Fruit fly (Drosophila melanogaster) whole organism, embryonic: ENCODE results near the gene Tango2.

ENCODE experiments used
- CG10209 ChIP-seq: fragments of 200-800 bp; sonication (Bioruptor generic); optimal IDR thresholded peaks from 3 replicates; lab custom pipeline; 2017; ENCODE audit warnings: missing biosample characterization, mild to moderate bottlenecking, missing genetic modification characterization, missing genetic modification reagents
- CG11456 ChIP-seq: fragments of 200-800 bp; sonication (Bioruptor generic); IDR thresholded peaks from 3 replicates; pipeline ENCODE4 v1.3.6; 2022; ENCODE audit warnings: missing biosample characterization, missing genetic modification characterization
- CG11504 ChIP-seq: fragments of 200-800 bp; sonication (Bioruptor generic); optimal IDR thresholded peaks from 3 replicates; lab custom pipeline; 2019; ENCODE audit warnings: missing biosample characterization, mild to moderate bottlenecking, missing genetic modification characterization, moderate library complexity
- CG14441 ChIP-seq: fragments of 200-800 bp; sonication (Bioruptor generic); IDR thresholded peaks from 2 replicates; pipeline ENCODE4 v1.3.6; 2022; ENCODE audit warnings: missing biosample characterization, missing genetic modification characterization
- CG17568 ChIP-seq: fragments of 200-800 bp; sonication (Bioruptor generic); optimal IDR thresholded peaks from 2 replicates; lab custom pipeline; 2018; ENCODE audit warnings: missing biosample characterization, mild to moderate bottlenecking, missing genetic modification characterization, moderate library complexity
- CG17912 ChIP-seq: fragments of 200-800 bp; sonication (Bioruptor generic); optimal IDR thresholded peaks from 2 replicates; lab custom pipeline; 2018; ENCODE audit warnings: missing biosample characterization, mild to moderate bottlenecking, missing genetic modification characterization
- CG2129 ChIP-seq: fragments of 200-800 bp; sonication (Bioruptor generic); IDR thresholded peaks from 2 replicates; pipeline ENCODE4 v1.3.6; 2022; ENCODE audit warnings: missing biosample characterization, missing genetic modification characterization; ENCODE audit not compliant: partially characterized antibody
- CG2875 ChIP-seq: fragments of 200-800 bp; sonication (Bioruptor generic); optimal IDR thresholded peaks from 2 replicates; lab custom pipeline; 2017; ENCODE audit warnings: missing biosample characterization, mild to moderate bottlenecking, missing genetic modification characterization, missing genetic modification reagents
- CG31224 ChIP-seq: fragments of 200-800 bp; sonication (Bioruptor generic); IDR thresholded peaks from 2 replicates; pipeline ENCODE4 v1.3.6; 2022; ENCODE audit warnings: missing biosample characterization, missing genetic modification characterization
- CG3163 ChIP-seq: fragments of 200-800 bp; sonication (Bioruptor generic); optimal IDR thresholded peaks from 3 replicates; lab custom pipeline; 2016; ENCODE audit warnings: missing biosample characterization, missing genetic modification characterization
- CG3281 ChIP-seq: fragments of 200-800 bp; sonication (Bioruptor generic); optimal IDR thresholded peaks from 3 replicates; lab custom pipeline; 2017; ENCODE audit warnings: missing biosample characterization, mild to moderate bottlenecking, missing genetic modification characterization
- CG34224 ChIP-seq: fragments of 200-800 bp; sonication (Bioruptor generic); IDR thresholded peaks from 3 replicates; pipeline ENCODE4 v1.3.6; 2022; ENCODE audit warnings: missing biosample characterization, missing genetic modification characterization; ENCODE audit not compliant: partially characterized antibody
- CG4617 ChIP-seq: fragments of 200-800 bp; sonication (Bioruptor generic); optimal IDR thresholded peaks from 3 replicates; lab custom pipeline; 2016; ENCODE audit warnings: missing biosample characterization, missing genetic modification characterization, borderline replicate concordance
- CG6254 ChIP-seq: fragments of 200-800 bp; sonication (Bioruptor generic); optimal IDR thresholded peaks from 3 replicates; lab custom pipeline; 2017; ENCODE audit warnings: mild to moderate bottlenecking, missing biosample characterization, missing genetic modification reagents, missing genetic modification characterization
- CG6654 ChIP-seq: fragments of 200-800 bp; sonication (Bioruptor generic); optimal IDR thresholded peaks from 2 replicates; lab custom pipeline; 2017; ENCODE audit warnings: missing biosample characterization, mild to moderate bottlenecking, missing genetic modification characterization
- CG7839 ChIP-seq: fragments of 200-800 bp; sonication (Bioruptor generic); optimal IDR thresholded peaks from 3 replicates; lab custom pipeline; 2018; ENCODE audit warnings: missing biosample characterization, mild to moderate bottlenecking, missing genetic modification characterization, moderate library complexity
- CG8388 ChIP-seq: fragments of 200-800 bp; sonication (Bioruptor generic); optimal IDR thresholded peaks from 2 replicates; lab custom pipeline; 2019; ENCODE audit warnings: missing biosample characterization, mild to moderate bottlenecking, missing genetic modification characterization, moderate library complexity
- Dad ChIP-seq: fragments of 200-800 bp; sonication (Bioruptor generic); optimal IDR thresholded peaks from 3 replicates; lab custom pipeline; 2016; ENCODE audit warnings: missing biosample characterization, missing genetic modification characterization
- Dbx ChIP-seq: fragments of 200-800 bp; sonication (Bioruptor generic); IDR thresholded peaks from 3 replicates; pipeline ENCODE4 v1.3.6; 2022; ENCODE audit warnings: missing biosample characterization, missing genetic modification characterization
- Gsc ChIP-seq: fragments of 200-800 bp; sonication (Bioruptor generic); IDR thresholded peaks from 2 replicates; pipeline ENCODE4 v1.3.6; 2022; ENCODE audit warnings: missing biosample characterization, missing genetic modification characterization
- HLHmδ ChIP-seq: fragments of 200-800 bp; sonication (Bioruptor generic); optimal IDR thresholded peaks from 2 replicates; lab custom pipeline; 2018; ENCODE audit warnings: missing biosample characterization, mild to moderate bottlenecking, missing genetic modification characterization, moderate library complexity
- NFAT ChIP-seq: fragments of 200-800 bp; sonication (Bioruptor generic); IDR thresholded peaks from 2 replicates; pipeline ENCODE4 v1.3.6; 2022; ENCODE audit warnings: missing biosample characterization, missing genetic modification characterization
- Neu2 ChIP-seq: fragments of 200-800 bp; sonication (Bioruptor generic); optimal IDR thresholded peaks from 3 replicates; lab custom pipeline; 2016; ENCODE audit warnings: missing biosample characterization, missing genetic modification characterization, borderline replicate concordance
- PHDP ChIP-seq: fragments of 200-800 bp; sonication (Bioruptor generic); optimal IDR thresholded peaks from 3 replicates; lab custom pipeline; 2018; ENCODE audit warnings: missing biosample characterization, mild to moderate bottlenecking, missing genetic modification characterization, moderate library complexity
- Six4 ChIP-seq: fragments of 200-800 bp; sonication (Bioruptor generic); optimal IDR thresholded peaks from 2 replicates; lab custom pipeline; 2016; ENCODE audit warnings: missing biosample characterization, missing genetic modification characterization
- Sox100B ChIP-seq: fragments of 200-800 bp; sonication (Bioruptor generic); optimal IDR thresholded peaks from 3 replicates; lab custom pipeline; 2018; ENCODE audit warnings: missing biosample characterization, mild to moderate bottlenecking, missing genetic modification characterization
- Ssrp ChIP-seq: fragments of 200-800 bp; sonication (Bioruptor generic); optimal IDR thresholded peaks from 2 replicates; lab custom pipeline; 2018; ENCODE audit warnings: missing biosample characterization, mild to moderate bottlenecking, missing genetic modification characterization, moderate library complexity
- Usf ChIP-seq: fragments of 200-800 bp; sonication (Bioruptor generic); optimal IDR thresholded peaks from 2 replicates; lab custom pipeline; 2017; ENCODE audit warnings: missing genotype, missing biosample characterization, missing genetic modification characterization
- ara ChIP-seq: fragments of 200-800 bp; sonication (Bioruptor generic); IDR thresholded peaks from 2 replicates; pipeline ENCODE4 v1.3.6; 2022; ENCODE audit warnings: missing biosample characterization, missing genetic modification characterization
- bcd ChIP-seq: fragments of 200-800 bp; sonication (Bioruptor generic); optimal IDR thresholded peaks from 2 replicates; lab custom pipeline; 2017; ENCODE audit warnings: missing biosample characterization, mild to moderate bottlenecking, missing genetic modification characterization
- br ChIP-seq: fragments of >200 bp; optimal IDR thresholded peaks from 2 replicates; lab custom pipeline; 2017
- corto ChIP-seq: fragments of 200-800 bp; sonication (Bioruptor generic); optimal IDR thresholded peaks from 2 replicates; lab custom pipeline; 2016; ENCODE audit warnings: missing biosample characterization, mild to moderate bottlenecking, missing genetic modification characterization, moderate library complexity
- croc ChIP-seq: fragments of 200-800 bp; sonication (Bioruptor generic); conservative IDR thresholded peaks from 3 replicates; pipeline ENCODE4 v1.3.6; 2022; ENCODE audit warnings: missing biosample characterization, missing genetic modification characterization
- dan ChIP-seq: fragments of 200-800 bp; sonication (Bioruptor generic); IDR thresholded peaks from 2 replicates; pipeline ENCODE4 v1.3.6; 2022; ENCODE audit warnings: missing biosample characterization, missing genetic modification characterization
- dimm ChIP-seq: fragments of 200-800 bp; sonication (Bioruptor generic); IDR thresholded peaks from 2 replicates; pipeline ENCODE4 v1.3.6; 2022; ENCODE audit warnings: missing biosample characterization, missing genetic modification characterization
- emc ChIP-seq: fragments of 200-800 bp; sonication (Bioruptor generic); optimal IDR thresholded peaks from 2 replicates; lab custom pipeline; 2016; ENCODE audit warnings: missing biosample characterization, missing genetic modification characterization
- ewg ChIP-seq: fragments of 200-800 bp; sonication (Bioruptor generic); optimal IDR thresholded peaks from 3 replicates; lab custom pipeline; 2017; ENCODE audit warnings: mild to moderate bottlenecking, missing biosample characterization, missing genetic modification reagents, missing genetic modification characterization
- fd102C ChIP-seq: fragments of 200-800 bp; sonication (Bioruptor generic); optimal IDR thresholded peaks from 2 replicates; lab custom pipeline; 2018; ENCODE audit warnings: missing biosample characterization, mild to moderate bottlenecking, missing genetic modification characterization, moderate library complexity
- fd96Cb ChIP-seq: fragments of 200-800 bp; sonication (Bioruptor generic); optimal IDR thresholded peaks from 2 replicates; lab custom pipeline; 2018; ENCODE audit warnings: missing biosample characterization, mild to moderate bottlenecking, missing genetic modification characterization, moderate library complexity
- gsb-n ChIP-seq: fragments of 200-800 bp; sonication (Bioruptor generic); optimal IDR thresholded peaks from 3 replicates; lab custom pipeline; 2018; ENCODE audit warnings: missing biosample characterization, mild to moderate bottlenecking, missing genetic modification characterization
- her ChIP-seq: fragments of 200-800 bp; sonication (Bioruptor generic); optimal IDR thresholded peaks from 2 replicates; lab custom pipeline; 2016; ENCODE audit warnings: missing biosample characterization, missing genetic modification characterization
- hth ChIP-seq: fragments of >200 bp; optimal IDR thresholded peaks from 2 replicates; lab custom pipeline; 2017; ENCODE audit warnings: inconsistent platforms
- otp ChIP-seq: fragments of 200-800 bp; sonication (Bioruptor generic); IDR thresholded peaks from 3 replicates; pipeline ENCODE4, ENCODE4 v1.3.6; 2022; ENCODE audit warnings: missing biosample characterization, missing genetic modification characterization
- phol ChIP-seq: fragments of 200-800 bp; sonication (Bioruptor generic); optimal IDR thresholded peaks from 3 replicates; lab custom pipeline; 2018; ENCODE audit warnings: missing biosample characterization, mild to moderate bottlenecking, missing genetic modification characterization, moderate library complexity
- prd ChIP-seq, 3 experiments: fragments of >200 bp in 2 of 3; fragments of 200-800 bp in 1 of 3; sonication (Bioruptor generic) in 1 of 3; optimal IDR thresholded peaks in 2 of 3; IDR thresholded peaks in 1 of 3; 2 replicates in 2 of 3; 3 replicates in 1 of 3; pipeline versions ENCODE4 v1.3.6 to Lab custom; 2017 to 2022; ENCODE audit warnings: missing biosample characterization in 1 of 3, missing genetic modification characterization in 1 of 3
- sc ChIP-seq, 3 experiments: fragments of >200 bp in 2 of 3; fragments of 200-800 bp in 1 of 3; sonication (Bioruptor generic) in 1 of 3; optimal IDR thresholded peaks; 2 replicates in 2 of 3; 3 replicates in 1 of 3; lab custom pipeline; 2017; ENCODE audit warnings: mild to moderate bottlenecking in 1 of 3, missing biosample characterization in 1 of 3, missing genetic modification characterization in 1 of 3, missing genetic modification reagents in 1 of 3
- sob ChIP-seq: fragments of 200-800 bp; sonication (Bioruptor generic); IDR thresholded peaks from 2 replicates; pipeline ENCODE4 v1.3.6; 2022; ENCODE audit warnings: missing biosample characterization, missing genetic modification characterization
- unpg ChIP-seq: fragments of 200-800 bp; sonication (Bioruptor generic); optimal IDR thresholded peaks from 3 replicates; lab custom pipeline; 2018; ENCODE audit warnings: missing biosample characterization, mild to moderate bottlenecking, missing genetic modification characterization, moderate library complexity
- zfh1 ChIP-seq: fragments of 200-800 bp; sonication (Bioruptor generic); IDR thresholded peaks from 3 replicates; pipeline ENCODE4 v1.3.6; 2022; ENCODE audit warnings: missing biosample characterization, missing genetic modification characterization

The Tango2 gene

DNA sequence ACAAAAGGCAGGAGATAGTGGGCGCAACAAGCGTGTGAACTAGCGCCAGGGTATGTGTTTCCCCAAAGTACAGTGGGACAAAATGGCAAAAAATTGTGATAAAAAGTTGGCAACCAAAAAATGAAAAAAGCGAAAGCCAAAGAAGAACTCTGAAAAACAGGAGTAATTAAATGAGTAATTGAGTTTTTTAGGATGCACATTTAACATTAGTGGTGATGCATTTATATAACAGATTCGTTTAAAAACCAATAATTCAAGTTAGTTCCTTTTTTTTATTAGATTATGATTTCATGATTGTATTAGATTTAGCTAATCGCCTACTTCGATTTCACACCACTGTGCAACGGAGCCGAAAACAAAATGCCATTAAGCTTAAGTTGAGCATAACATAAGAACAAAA is 44.4 kb upstream of the Tango2 start (continued):
- TF ChIP-seq CG6654 (GFP tag; lab: Kevin White, UChicago) (peak; percentile 51), CG31224 (GFP tag; lab: Robert Waterston, UW) (0 out of 2 replicates have a peak, but pooled peaks have one; percentile 15), Ssrp (peak; percentile 68), hth (no peak), fd96Cb (peak; percentile 77), CG7839 (tag; lab: Kevin White, UChicago) (peak; percentile 73), CG17912 (GFP tag; lab: Kevin White, UChicago) (no peak), HLHmδ (GFP tag; lab: Kevin White, UChicago) (no peak), CG6254 (GFP tag; lab: Kevin White, UChicago) (peak; percentile 39), ewg (GFP tag; lab: Kevin White, UChicago) (peak; percentile 31), croc (GFP tag; lab: Robert Waterston, UW) (peak; percentile 20; the same call in 1 of the 3 replicates), CG3163 (GFP tag; lab: Kevin White, UChicago) (peak; percentile 3), Neu2 (GFP tag; lab: Kevin White, UChicago) (no peak), br (no peak), Gsc (GFP tag; lab: Robert Waterston, UW) (no peak), NFAT (GFP tag; lab: Robert Waterston, UW) (no peak), sc (optimal IDR thresholded peaks at IDR 0.05; lab: Kevin White, UChicago) (no peak), sc (GFP tag; optimal IDR thresholded peaks at IDR 0.05; lab: Kevin White, UChicago) (peak; percentile 32), sob (GFP tag; lab: Robert Waterston, UW) (no peak), Sox100B (GFP tag; lab: Kevin White, UChicago) (peak; percentile 58), zfh1 (GFP tag; lab: Robert Waterston, UW) (peak; percentile 57; the same call in 2 of the 3 replicates), CG4617 (GFP tag; lab: Kevin White, UChicago) (no peak), CG2875 (peak; percentile 54), phol (tag; lab: Kevin White, UChicago) (peak; percentile 77), CG3281 (GFP tag; lab: Kevin White, UChicago) (peak; percentile 58), corto (no peak), CG11504 (tag; lab: Kevin White, UChicago) (peak; percentile 80), her (GFP tag; lab: Kevin White, UChicago) (no peak), dimm (no peak), CG14441 (GFP tag; lab: Robert Waterston, UW) (peak; percentile 47), CG17568 (GFP tag; lab: Kevin White, UChicago) (peak; percentile 36), fd102C (GFP tag; lab: Kevin White, UChicago) (no peak), emc (no peak), unpg (GFP tag; lab: Kevin White, UChicago) (peak; percentile 65), CG8388 (peak; percentile 68), bcd (GFP tag; lab: Kevin White, UChicago) (peak; percentile 50), Dad (GFP tag; lab: Kevin White, UChicago) (peak; percentile 1), ara (peak; percentile 44; the same call in 1 of the 2 replicates), CG34224 (no peak), prd (optimal IDR thresholded peaks at IDR 0.05; lab: Kevin White, UChicago) (no peak), prd (GFP tag; IDR thresholded peaks at IDR 0.05; lab: Robert Waterston, UW) (peak; percentile 50; the same call in 1 of the 3 replicates), CG2129 (GFP tag; lab: Robert Waterston, UW) (no peak), dan (GFP tag; lab: Robert Waterston, UW) (no peak), gsb-n (tag; lab: Kevin White, UChicago) (peak; percentile 37), Six4 (GFP tag; lab: Kevin White, UChicago) (peak; percentile 34), Usf (GFP tag; lab: Kevin White, UChicago) (no peak), CG11456 (no peak), CG10209 (GFP tag; lab: Kevin White, UChicago) (peak; percentile 47), Dbx (GFP tag; lab: Robert Waterston, UW) (peak; percentile 58; the same call in 2 of the 3 replicates), otp (GFP tag; lab: Robert Waterston, UW) (peak; percentile 28; the same call in 1 of the 3 replicates), PHDP (tag; lab: Kevin White, UChicago) (peak; percentile 71)
